Fruit fly (Drosophila melanogaster) whole organism, embryonic: Measurements from ENCODE around the gene Cep290.
A peak's percentile ranks its signal among the peaks of the same experiment; 100 is the strongest.

ENCODE experiments used
- Antp ChIP-seq: fragments of 200-800 bp; sonication (Bioruptor generic); optimal IDR thresholded peaks from 3 replicates; lab custom pipeline; 2016; ENCODE audit warnings: missing biosample characterization, missing genetic modification characterization
- Atf3 ChIP-seq: fragments of 200-800 bp; sonication (Bioruptor generic); optimal IDR thresholded peaks from 3 replicates; lab custom pipeline; 2016; ENCODE audit warnings: missing biosample characterization, missing genetic modification characterization
- CG10209 ChIP-seq: fragments of 200-800 bp; sonication (Bioruptor generic); optimal IDR thresholded peaks from 3 replicates; lab custom pipeline; 2017; ENCODE audit warnings: missing biosample characterization, mild to moderate bottlenecking, missing genetic modification characterization, missing genetic modification reagents
- CG10543 ChIP-seq: fragments of 200-800 bp; sonication (Bioruptor generic); optimal IDR thresholded peaks from 3 replicates; lab custom pipeline; 2017; ENCODE audit warnings: missing biosample characterization, mild to moderate bottlenecking, missing genetic modification characterization, moderate library complexity
- CG12219 ChIP-seq: fragments of 200-800 bp; sonication (Bioruptor generic); optimal IDR thresholded peaks from 3 replicates; lab custom pipeline; 2018; ENCODE audit warnings: missing biosample characterization, mild to moderate bottlenecking, missing genetic modification characterization
- CG12299 ChIP-seq: fragments of 200-800 bp; sonication (Bioruptor generic); optimal IDR thresholded peaks from 2 replicates; lab custom pipeline; 2018; ENCODE audit warnings: missing biosample characterization, mild to moderate bottlenecking, missing genetic modification characterization
- CG13296 ChIP-seq: fragments of 200-800 bp; sonication (Bioruptor generic); optimal IDR thresholded peaks from 3 replicates; lab custom pipeline; 2018; ENCODE audit warnings: missing biosample characterization, mild to moderate bottlenecking, missing genetic modification characterization
- CG1647 ChIP-seq: fragments of 200-800 bp; sonication (Bioruptor generic); optimal IDR thresholded peaks from 3 replicates; lab custom pipeline; 2016; ENCODE audit warnings: missing biosample characterization, missing genetic modification characterization
- CG1832 ChIP-seq: fragments of 200-800 bp; sonication (Bioruptor generic); optimal IDR thresholded peaks from 2 replicates; lab custom pipeline; 2017; ENCODE audit warnings: missing biosample characterization, mild to moderate bottlenecking, missing genetic modification characterization, inconsistent platforms
- CG33213 ChIP-seq: fragments of 200-800 bp; sonication (Bioruptor generic); optimal IDR thresholded peaks from 3 replicates; lab custom pipeline; 2016; ENCODE audit warnings: missing biosample characterization, missing genetic modification characterization
- CG3995 ChIP-seq: fragments of 200-800 bp; sonication (Bioruptor generic); optimal IDR thresholded peaks from 3 replicates; lab custom pipeline; 2016; ENCODE audit warnings: missing biosample characterization, missing genetic modification characterization
- CG4282 ChIP-seq: fragments of 200-800 bp; sonication (Bioruptor generic); optimal IDR thresholded peaks from 2 replicates; lab custom pipeline; 2016; ENCODE audit warnings: missing biosample characterization, missing genetic modification characterization
- CG4404 ChIP-seq: fragments of 200-800 bp; sonication (Bioruptor generic); IDR thresholded peaks from 2 replicates; pipeline ENCODE4 v1.3.6; 2022; ENCODE audit warnings: missing biosample characterization, missing genetic modification characterization
- CG4707 ChIP-seq: fragments of 200-800 bp; sonication (Bioruptor generic); optimal IDR thresholded peaks from 2 replicates; lab custom pipeline; 2018; ENCODE audit warnings: missing biosample characterization, mild to moderate bottlenecking, missing genetic modification characterization, moderate library complexity
- CG6272 ChIP-seq: fragments of 200-800 bp; sonication (Bioruptor generic); IDR thresholded peaks from 2 replicates; pipeline ENCODE4 v1.3.6; 2022; ENCODE audit warnings: missing biosample characterization, missing genetic modification characterization
- CG6813 ChIP-seq: fragments of 200-800 bp; sonication (Bioruptor generic); optimal IDR thresholded peaks from 2 replicates; lab custom pipeline; 2017; ENCODE audit warnings: missing biosample characterization, missing genetic modification characterization, mild to moderate bottlenecking, moderate library complexity, missing genetic modification reagents
- CG7786 ChIP-seq: fragments of 200-800 bp; sonication (Bioruptor generic); optimal IDR thresholded peaks from 2 replicates; lab custom pipeline; 2016; ENCODE audit warnings: missing biosample characterization, missing genetic modification characterization
- CG8388 ChIP-seq: fragments of 200-800 bp; sonication (Bioruptor generic); optimal IDR thresholded peaks from 2 replicates; lab custom pipeline; 2019; ENCODE audit warnings: missing biosample characterization, mild to moderate bottlenecking, missing genetic modification characterization, moderate library complexity
- CG9437 ChIP-seq: fragments of 200-800 bp; sonication (Bioruptor generic); optimal IDR thresholded peaks from 2 replicates; lab custom pipeline; 2018; ENCODE audit warnings: missing biosample characterization, mild to moderate bottlenecking, missing genetic modification characterization
- Chrac-16 ChIP-seq: fragments of 200-800 bp; sonication (Bioruptor generic); optimal IDR thresholded peaks from 3 replicates; lab custom pipeline; 2016; ENCODE audit warnings: missing biosample characterization, missing genetic modification characterization
- Dip2 ChIP-seq: fragments of 200-800 bp; sonication (Bioruptor generic); IDR thresholded peaks from 2 replicates; pipeline ENCODE4 v1.3.6; 2022; ENCODE audit warnings: missing biosample characterization, missing genetic modification characterization
- Doc3 ChIP-seq: fragments of 200-800 bp; sonication (Bioruptor generic); IDR thresholded peaks from 3 replicates; pipeline ENCODE4 v1.3.6; 2022; ENCODE audit warnings: missing biosample characterization, missing genetic modification characterization; ENCODE audit not compliant: partially characterized antibody
- ERR ChIP-seq: fragments of 200-800 bp; sonication (Bioruptor generic); optimal IDR thresholded peaks from 2 replicates; lab custom pipeline; 2016; ENCODE audit warnings: missing biosample characterization, missing genetic modification characterization
- Hand ChIP-seq: fragments of 200-800 bp; sonication (Bioruptor generic); optimal IDR thresholded peaks from 2 replicates; lab custom pipeline; 2017; ENCODE audit warnings: mild to moderate bottlenecking, missing biosample characterization, missing genetic modification reagents, missing genetic modification characterization
- Lim3 ChIP-seq: fragments of 200-800 bp; sonication (Bioruptor generic); IDR thresholded peaks from 2 replicates; pipeline ENCODE4 v1.3.6; 2022; ENCODE audit warnings: missing biosample characterization, missing genetic modification characterization
- Max ChIP-seq: fragments of 200-800 bp; sonication (Bioruptor generic); optimal IDR thresholded peaks from 2 replicates; lab custom pipeline; 2016; ENCODE audit warnings: missing biosample characterization, mild to moderate bottlenecking, missing genetic modification characterization
- Nf-YC ChIP-seq: fragments of 200-800 bp; optimal IDR thresholded peaks from 3 replicates; lab custom pipeline; 2019; ENCODE audit warnings: missing biosample characterization, mild to moderate bottlenecking, missing genetic modification characterization, moderate library complexity
- Trl ChIP-seq, 3 experiments: fragments of >200 bp in 2 of 3; fragments of 200-800 bp in 1 of 3; sonication (Bioruptor generic) in 1 of 3; optimal IDR thresholded peaks; 2 replicates in 1 of 3; 3 replicates in 2 of 3; lab custom pipeline; 2016 to 2017; ENCODE audit warnings: missing biosample characterization in 1 of 3, missing genetic modification characterization in 1 of 3
- Usf ChIP-seq: fragments of 200-800 bp; sonication (Bioruptor generic); optimal IDR thresholded peaks from 2 replicates; lab custom pipeline; 2017; ENCODE audit warnings: missing genotype, missing biosample characterization, missing genetic modification characterization
- amos ChIP-seq: fragments of 200-800 bp; sonication (Bioruptor generic); IDR thresholded peaks from 2 replicates; pipeline ENCODE4 v1.3.6; 2022; ENCODE audit warnings: missing biosample characterization, missing genetic modification characterization; ENCODE audit not compliant: partially characterized antibody
- chif ChIP-seq, 2 experiments: fragments of 200-800 bp; sonication (Bioruptor generic); optimal IDR thresholded peaks; 3 replicates each; lab custom pipeline; 2016; ENCODE audit warnings: missing biosample characterization in 2 of 2, missing genetic modification characterization in 2 of 2
- da ChIP-seq: fragments of 200-800 bp; sonication (Bioruptor generic); optimal IDR thresholded peaks from 2 replicates; lab custom pipeline; 2016; ENCODE audit warnings: missing biosample characterization, missing genetic modification characterization
- dimm ChIP-seq: fragments of 200-800 bp; sonication (Bioruptor generic); IDR thresholded peaks from 2 replicates; pipeline ENCODE4 v1.3.6; 2022; ENCODE audit warnings: missing biosample characterization, missing genetic modification characterization
- ewg ChIP-seq: fragments of 200-800 bp; sonication (Bioruptor generic); optimal IDR thresholded peaks from 3 replicates; lab custom pipeline; 2017; ENCODE audit warnings: mild to moderate bottlenecking, missing biosample characterization, missing genetic modification reagents, missing genetic modification characterization
- nau ChIP-seq: fragments of 200-800 bp; sonication (Bioruptor generic); optimal IDR thresholded peaks from 3 replicates; lab custom pipeline; 2017; ENCODE audit warnings: missing biosample characterization, mild to moderate bottlenecking, missing genetic modification characterization, missing genetic modification reagents
- nerfin-1 ChIP-seq: fragments of 200-800 bp; sonication (Bioruptor generic); optimal IDR thresholded peaks from 3 replicates; lab custom pipeline; 2019; ENCODE audit warnings: missing biosample characterization, mild to moderate bottlenecking, missing genetic modification characterization, moderate library complexity
- otp ChIP-seq: fragments of 200-800 bp; sonication (Bioruptor generic); IDR thresholded peaks from 3 replicates; pipeline ENCODE4, ENCODE4 v1.3.6; 2022; ENCODE audit warnings: missing biosample characterization, missing genetic modification characterization
- p53 ChIP-seq: fragments of 200-800 bp; sonication (Bioruptor generic); optimal IDR thresholded peaks from 2 replicates; lab custom pipeline; 2016; ENCODE audit warnings: missing biosample characterization, missing genetic modification characterization
- pita ChIP-seq: fragments of 200-800 bp; sonication (Bioruptor generic); optimal IDR thresholded peaks from 2 replicates; lab custom pipeline; 2017; ENCODE audit warnings: missing biosample characterization, mild to moderate bottlenecking, missing genetic modification characterization
- psq ChIP-seq: fragments of 200-800 bp; sonication (Bioruptor generic); optimal IDR thresholded peaks from 2 replicates; lab custom pipeline; 2017; ENCODE audit warnings: missing biosample characterization, missing genetic modification characterization
- row ChIP-seq: fragments of 200-800 bp; sonication (Bioruptor generic); IDR thresholded peaks from 3 replicates; pipeline ENCODE4 v1.3.6; 2022; ENCODE audit warnings: missing biosample characterization, missing genetic modification characterization
- sisA ChIP-seq: fragments of 200-800 bp; sonication (Bioruptor generic); IDR thresholded peaks from 2 replicates; pipeline ENCODE4 v1.3.6; 2022; ENCODE audit warnings: missing biosample characterization, missing genetic modification characterization
- slp2 ChIP-seq: fragments of 200-800 bp; sonication (Bioruptor generic); optimal IDR thresholded peaks from 2 replicates; lab custom pipeline; 2016; ENCODE audit warnings: missing biosample characterization, missing genetic modification characterization
- sna ChIP-seq: fragments of 200-800 bp; sonication (Bioruptor generic); IDR thresholded peaks from 2 replicates; pipeline ENCODE4 v1.3.6; 2022; ENCODE audit warnings: missing biosample characterization, missing genetic modification characterization; ENCODE audit not compliant: partially characterized antibody
- tll ChIP-seq, 2 experiments: fragments of 200-800 bp in 1 of 2; fragments of >200 bp in 1 of 2; sonication (Bioruptor generic) in 1 of 2; optimal IDR thresholded peaks; 2 replicates each; lab custom pipeline; 2017 to 2019; ENCODE audit warnings: missing biosample characterization in 2 of 2, missing genetic modification characterization in 2 of 2, mild to moderate bottlenecking in 1 of 2, moderate library complexity in 1 of 2
- trh ChIP-seq: fragments of 200-800 bp; sonication (Bioruptor generic); optimal IDR thresholded peaks from 2 replicates; lab custom pipeline; 2016; ENCODE audit warnings: missing biosample characterization, missing genetic modification characterization
- tx ChIP-seq: fragments of 200-800 bp; sonication (Bioruptor generic); optimal IDR thresholded peaks from 2 replicates; lab custom pipeline; 2016; ENCODE audit warnings: missing biosample characterization, missing genetic modification characterization
- wek ChIP-seq: fragments of 200-800 bp; sonication (Bioruptor generic); optimal IDR thresholded peaks from 3 replicates; lab custom pipeline; 2018; ENCODE audit warnings: missing biosample characterization, mild to moderate bottlenecking, missing genetic modification characterization, moderate library complexity
- zen ChIP-seq: fragments of 200-800 bp; sonication (Bioruptor generic); optimal IDR thresholded peaks from 3 replicates; lab custom pipeline; 2018; ENCODE audit warnings: missing biosample characterization, mild to moderate bottlenecking, missing genetic modification characterization, moderate library complexity

Gene Cep290

dm6 chr3L:872389-872972 is 28.8 kb downstream of the Cep290 start (continued):
- TF ChIP-seq ERR (GFP tag; lab: Kevin White, UChicago), result no peak
- TF ChIP-seq zen (tag; lab: Kevin White, UChicago), result peak; percentile 33
- peak; percentile 55 for TF ChIP-seq CG9437 (GFP tag; lab: Kevin White, UChicago)
- TF ChIP-seq CG4707 (GFP tag; lab: Kevin White, UChicago), result no peak
- TF ChIP-seq chif (GFP tag; optimal IDR thresholded peaks at IDR 0.05; lab: Kevin White, UChicago), result peak in 1 of 2 experiments; percentile 25
- peak; percentile 76 for TF ChIP-seq amos (GFP tag; lab: Robert Waterston, UW)
- no peak for TF ChIP-seq otp (GFP tag; lab: Robert Waterston, UW)
- peak; percentile 13 for TF ChIP-seq Atf3
- TF ChIP-seq tll (GFP tag; optimal IDR thresholded peaks at IDR 0.05; lab: Kevin White, UChicago), result peak; percentile 16 to 47
- TF ChIP-seq CG4404 (GFP tag; lab: Robert Waterston, UW), result peak; percentile 62
- peak; percentile 60 for TF ChIP-seq slp2
- no peak for TF ChIP-seq p53
- TF ChIP-seq CG6813 (GFP tag; lab: Kevin White, UChicago), result no peak
- no peak for TF ChIP-seq Dip2 (GFP tag; lab: Robert Waterston, UW)
- no peak for TF ChIP-seq CG13296 (GFP tag; lab: Kevin White, UChicago)
- no peak for TF ChIP-seq dimm
- TF ChIP-seq Nf-YC (tag; lab: Kevin White, UChicago), result peak; percentile 44
- TF ChIP-seq da (GFP tag; lab: Kevin White, UChicago), result peak; percentile 24
- no peak for TF ChIP-seq ewg (GFP tag; lab: Kevin White, UChicago)
- TF ChIP-seq CG7786 (GFP tag; lab: Kevin White, UChicago), result peak; percentile 40
- no peak for TF ChIP-seq trh (GFP tag; lab: Kevin White, UChicago)
- peak; percentile 38 for TF ChIP-seq Max (GFP tag; lab: Kevin White, UChicago)
- TF ChIP-seq CG6272 (GFP tag; lab: Robert Waterston, UW), result peak; percentile 57
- no peak for TF ChIP-seq Hand
- TF ChIP-seq sna, result peak; percentile 72
- TF ChIP-seq CG3995 (GFP tag; lab: Kevin White, UChicago), result peak; percentile 78
- TF ChIP-seq wek (GFP tag; lab: Kevin White, UChicago), result no peak
- peak; percentile 42 for TF ChIP-seq Chrac-16 (GFP tag; lab: Kevin White, UChicago)
- no peak for TF ChIP-seq pita
- peak; percentile 26 for TF ChIP-seq CG10543 (GFP tag; lab: Kevin White, UChicago)
- TF ChIP-seq row (GFP tag; lab: Robert Waterston, UW), result peak; percentile 81
- TF ChIP-seq Usf, result no peak
- TF ChIP-seq CG4282 (GFP tag; lab: Kevin White, UChicago), result no peak
- no peak for TF ChIP-seq CG12299 (tag; lab: Kevin White, UChicago)
- TF ChIP-seq CG1647 (GFP tag; lab: Kevin White, UChicago), result no peak
- TF ChIP-seq CG8388 (GFP tag; lab: Kevin White, UChicago), result no peak
- no peak for TF ChIP-seq CG12219 (GFP tag; lab: Kevin White, UChicago)
- TF ChIP-seq nau, result no peak
- peak; percentile 77; the same call in 2 of the 3 replicates for TF ChIP-seq Doc3 (GFP tag; lab: Robert Waterston, UW)
- no peak for TF ChIP-seq CG1832
- no peak for TF ChIP-seq nerfin-1
- TF ChIP-seq CG10209 (GFP tag; lab: Kevin White, UChicago), result no peak
- TF ChIP-seq Trl (optimal IDR thresholded peaks at IDR 0.05; lab: Kevin White, UChicago), result peak in 1 of 2 experiments; percentile 29
- peak; percentile 46 for TF ChIP-seq Trl (GFP tag; optimal IDR thresholded peaks at IDR 0.05; lab: Kevin White, UChicago)
- TF ChIP-seq sisA, result peak; percentile 40; the same call in 1 of the 2 replicates
- TF ChIP-seq Lim3 (GFP tag; lab: Robert Waterston, UW), result no peak
- no peak for TF ChIP-seq psq (GFP tag; lab: Kevin White, UChicago)
- TF ChIP-seq tx (GFP tag; lab: Kevin White, UChicago), result peak; percentile 34
- TF ChIP-seq Antp, result peak; percentile 65
- peak; percentile 39 for TF ChIP-seq CG33213 (GFP tag; lab: Kevin White, UChicago)
